Worm (Caenorhabditis elegans) whole organism, L2 larva: ENCODE measurements around the gene clec-117.
A peak's percentile ranks its signal among the peaks of the same experiment; 100 is the strongest.
"Not testable (repeated sequence)": the region's sequence is repeated elsewhere in the genome, so short reads cannot be mapped to it uniquely, and the experiment has no call there.

Experiments
- C34F6.9 ChIP-seq: fragments of 150-350 bp; optimal IDR thresholded peaks from 2 replicates; lab custom pipeline; 2014; ENCODE audit warnings: missing biosample characterization, missing genetic modification characterization
- R02D3.7 ChIP-seq: fragments of 150-350 bp; optimal IDR thresholded peaks from 2 replicates; lab custom pipeline; 2014; ENCODE audit warnings: missing biosample characterization, missing genetic modification characterization
- Y55F3AM.14 ChIP-seq: fragments of 200-800 bp; sonication (Bioruptor generic); optimal IDR thresholded peaks from 2 replicates; lab custom pipeline; 2018; ENCODE audit warnings: mild to moderate bottlenecking, missing genetic modification characterization, missing compliant biosample characterization
- ZK546.5 ChIP-seq: sonication (generic microtip); optimal IDR thresholded peaks from 2 replicates; lab custom pipeline; 2017; ENCODE audit warnings: missing biosample characterization, missing genetic modification characterization
- alr-1 ChIP-seq: fragments of 150-350 bp; optimal IDR thresholded peaks from 2 replicates; lab custom pipeline; 2014; ENCODE audit warnings: missing biosample characterization, missing genetic modification characterization
- ama-1 ChIP-seq: fragments of 150-350 bp; optimal IDR thresholded peaks from 2 replicates; lab custom pipeline; 2018; ENCODE audit warnings: inconsistent platforms
- blmp-1 ChIP-seq: sonication (generic microtip); optimal IDR thresholded peaks from 2 replicates; lab custom pipeline; 2017; ENCODE audit warnings: missing genetic modification characterization, mild to moderate bottlenecking, missing compliant biosample characterization, antibody characterized with exemption, moderate library complexity; ENCODE audit not compliant: insufficient read depth
- ceh-16 ChIP-seq: fragments of 150-350 bp; optimal IDR thresholded peaks from 2 replicates; lab custom pipeline; 2014; ENCODE audit warnings: missing biosample characterization, missing genetic modification characterization
- crh-2 ChIP-seq: sonication (generic microtip); optimal IDR thresholded peaks from 2 replicates; lab custom pipeline; 2017; ENCODE audit warnings: missing biosample characterization, missing genetic modification characterization
- dmd-4 ChIP-seq: sonication (generic microtip); optimal IDR thresholded peaks from 2 replicates; lab custom pipeline; 2017; ENCODE audit warnings: missing biosample characterization, missing genetic modification characterization
- egl-27 ChIP-seq: sonication (generic microtip); optimal IDR thresholded peaks from 3 replicates; lab custom pipeline; 2017; ENCODE audit warnings: missing biosample characterization, missing genetic modification reagents, missing genetic modification characterization
- fos-1 ChIP-seq: fragments of 150-350 bp; optimal IDR thresholded peaks from 2 replicates; lab custom pipeline; 2014; ENCODE audit warnings: missing biosample characterization, missing genetic modification characterization
- gmeb-1 ChIP-seq: fragments of 150-350 bp; optimal IDR thresholded peaks from 2 replicates; lab custom pipeline; 2014; ENCODE audit warnings: missing biosample characterization, missing genetic modification characterization
- lin-11 ChIP-seq: fragments of 150-350 bp; sonication (generic microtip); optimal IDR thresholded peaks from 2 replicates; lab custom pipeline; 2014; ENCODE audit warnings: missing biosample characterization, missing genetic modification characterization, inconsistent platforms, mixed read lengths
- lin-13 ChIP-seq: fragments of 150-350 bp; optimal IDR thresholded peaks from 2 replicates; lab custom pipeline; 2014; ENCODE audit warnings: missing biosample characterization, missing genetic modification reagents, missing genetic modification characterization
- lsy-2 ChIP-seq, 2 experiments: fragments of 150-350 bp in 1 of 2; sonication (generic microtip) in 1 of 2; optimal IDR thresholded peaks; 2 replicates each; lab custom pipeline; 2014 to 2017; ENCODE audit warnings: missing biosample characterization in 2 of 2, missing genetic modification characterization in 2 of 2
- mbf-1 ChIP-seq: sonication (generic microtip); optimal IDR thresholded peaks from 2 replicates; lab custom pipeline; 2017; ENCODE audit warnings: missing biosample characterization, missing genetic modification characterization
- nhr-10 ChIP-seq: sonication (generic microtip); optimal IDR thresholded peaks from 2 replicates; lab custom pipeline; 2017; ENCODE audit warnings: missing biosample characterization, missing genetic modification characterization
- nhr-11 ChIP-seq: fragments of 150-350 bp; optimal IDR thresholded peaks from 2 replicates; lab custom pipeline; 2014; ENCODE audit warnings: missing biosample characterization, missing genetic modification characterization
- nhr-129 ChIP-seq: fragments of 150-350 bp; optimal IDR thresholded peaks from 2 replicates; lab custom pipeline; 2014; ENCODE audit warnings: missing biosample characterization, missing genetic modification characterization
- nhr-21 ChIP-seq: fragments of 150-350 bp; optimal IDR thresholded peaks from 2 replicates; lab custom pipeline; 2014; ENCODE audit warnings: missing biosample characterization, missing genetic modification characterization
- nhr-23 ChIP-seq: fragments of 150-350 bp; optimal IDR thresholded peaks from 2 replicates; lab custom pipeline; 2014; ENCODE audit warnings: missing biosample characterization, missing genetic modification reagents, missing genetic modification characterization
- nhr-25 ChIP-seq: fragments of 150-350 bp; sonication (generic microtip); optimal IDR thresholded peaks from 3 replicates; lab custom pipeline; 2014; ENCODE audit warnings: missing biosample characterization, missing genetic modification characterization
- nhr-6 ChIP-seq: fragments of 150-350 bp; optimal IDR thresholded peaks from 2 replicates; lab custom pipeline; 2014; ENCODE audit warnings: missing biosample characterization, missing genetic modification characterization
- nhr-77 ChIP-seq: fragments of 150-350 bp; optimal IDR thresholded peaks from 2 replicates; lab custom pipeline; 2014; ENCODE audit warnings: missing biosample characterization, missing genetic modification characterization
- peb-1 ChIP-seq: fragments of 150-350 bp; optimal IDR thresholded peaks from 2 replicates; lab custom pipeline; 2014; ENCODE audit warnings: missing biosample characterization, missing genetic modification characterization
- sem-4 ChIP-seq: fragments of 150-350 bp; optimal IDR thresholded peaks from 2 replicates; lab custom pipeline; 2014; ENCODE audit warnings: missing biosample characterization, missing genetic modification reagents, missing genetic modification characterization
- skn-1 ChIP-seq: sonication (generic microtip); optimal IDR thresholded peaks from 2 replicates; lab custom pipeline; 2017; ENCODE audit warnings: missing biosample characterization, missing genetic modification characterization
- sma-9 ChIP-seq, 2 experiments: fragments of 150-350 bp in 1 of 2; sonication (generic microtip) in 1 of 2; optimal IDR thresholded peaks; 2 replicates each; lab custom pipeline; 2014 to 2016; ENCODE audit warnings: missing genetic modification characterization in 2 of 2, mild to moderate bottlenecking in 1 of 2, missing biosample characterization in 1 of 2, missing compliant biosample characterization in 1 of 2, missing genetic modification reagents in 1 of 2, moderate library complexity in 1 of 2
- snpc-4 ChIP-seq: fragments of 150-350 bp; optimal IDR thresholded peaks from 2 replicates; lab custom pipeline; 2014; ENCODE audit warnings: missing biosample characterization, missing genetic modification characterization
- unc-39 ChIP-seq: fragments of 150-350 bp; optimal IDR thresholded peaks from 2 replicates; lab custom pipeline; 2014; ENCODE audit warnings: missing biosample characterization, missing genetic modification characterization
- unc-55 ChIP-seq: fragments of 150-350 bp; sonication (generic microtip); optimal IDR thresholded peaks from 3 replicates; lab custom pipeline; 2014; ENCODE audit warnings: missing biosample characterization, missing genetic modification reagents, missing genetic modification characterization
- unc-62 ChIP-seq: fragments of 150-350 bp; optimal IDR thresholded peaks from 2 replicates; lab custom pipeline; 2014; ENCODE audit warnings: missing biosample characterization, missing genetic modification reagents, missing genetic modification characterization
- zag-1 ChIP-seq: fragments of 150-350 bp; optimal IDR thresholded peaks from 2 replicates; lab custom pipeline; 2014; ENCODE audit warnings: missing biosample characterization, missing genetic modification characterization
- ztf-1 ChIP-seq: fragments of 200-800 bp; sonication (Bioruptor generic); conservative IDR thresholded peaks from 2 replicates; pipeline ENCODE4 v1.3.6; 2022; ENCODE audit warnings: missing genetic modification characterization, missing compliant biosample characterization

Gene clec-117

ce11 chrII:323048-323776 lies 26.4 kb upstream of the clec-117 start, which contains the start of gene K01A2.10 (continued):
- TF ChIP-seq blmp-1 (tag; lab: Kevin White, UChicago) = no peak
- no peak for TF ChIP-seq nhr-21 (tag; lab: Kevin White, UChicago)
- peak; percentile 42 for TF ChIP-seq fos-1
- TF ChIP-seq C34F6.9 (tag; lab: Kevin White, UChicago) = peak; percentile 78
- TF ChIP-seq lsy-2 (tag; optimal IDR thresholded peaks at IDR 0.05; lab: Kevin White, UChicago) = peak in 1 of 2 experiments; percentile 59
- TF ChIP-seq Y55F3AM.14 (GFP tag; lab: Kevin White, UChicago) = no peak
- TF ChIP-seq unc-62 = no peak
- TF ChIP-seq nhr-11 = no peak
- TF ChIP-seq R02D3.7 (tag; lab: Kevin White, UChicago) = no peak
- TF ChIP-seq ama-1 (lab: Kevin White, UChicago) = no peak
- TF ChIP-seq dmd-4 = no peak

ce11 chrII:321183-321582 lies 24.4 kb upstream of the clec-117 start:
- TF ChIP-seq unc-55 (GFP tag; lab: Kevin White, UChicago) = no peak
- no peak for TF ChIP-seq lin-13 (GFP tag; lab: Kevin White, UChicago)
- TF ChIP-seq nhr-10 (tag; lab: Kevin White, UChicago) = no peak
- TF ChIP-seq unc-39 (tag; lab: Kevin White, UChicago) = no peak
- TF ChIP-seq nhr-21 (tag; lab: Kevin White, UChicago) = no peak
- no peak for TF ChIP-seq gmeb-1 (tag; lab: Kevin White, UChicago)
- no peak for TF ChIP-seq lin-11
- TF ChIP-seq ama-1 (lab: Kevin White, UChicago) = no peak
- no peak for TF ChIP-seq egl-27 (tag; lab: Kevin White, UChicago)

- TF ChIP-seq C34F6.9 (tag; lab: Kevin White, UChicago) (no peak), fos-1 (no peak), peb-1 (tag; lab: Kevin White, UChicago) (no peak)
Observed at ce11 chrII:320783-321182, 24.0 kb upstream of the clec-117 start.

- TF ChIP-seq ama-1 (lab: Kevin White, UChicago) (peak; percentile 74), gmeb-1 (tag; lab: Kevin White, UChicago) (peak; percentile 1), peb-1 (tag; lab: Kevin White, UChicago) (no peak)
Observed at ce11 chrII:319459-319858, 22.6 kb upstream of the clec-117 start, which contains the start of gene far-7. Gene far-7, plus strand, starts transcription at chrII:319789.

- TF ChIP-seq sem-4 (no peak), sma-9 (GFP tag; optimal IDR thresholded peaks at IDR 0.05; lab: Kevin White, UChicago) (peak; percentile 1), sma-9 (tag; optimal IDR thresholded peaks at IDR 0.05; lab: Kevin White, UChicago) (no peak), unc-62 (no peak), skn-1 (tag; lab: Kevin White, UChicago) (no peak), snpc-4 (tag; lab: Kevin White, UChicago) (no peak), ceh-16 (tag; lab: Kevin White, UChicago) (peak; percentile 12), nhr-129 (peak; percentile 32), zag-1 (tag; lab: Kevin White, UChicago) (no peak), blmp-1 (tag; lab: Kevin White, UChicago) (no peak)
- TF ChIP-seq, all 48 proteins: peak for 3
Observed at ce11 chrII:313540-313939, 16.7 kb upstream of the clec-117 start.

ce11 chrII:312110-312509 lies 15.3 kb upstream of the clec-117 start, which contains the start of gene mps-2:
Gene mps-2, minus strand, starts transcription at chrII:312210.
- not testable (repeated sequence) for TF ChIP-seq nhr-6 (tag; lab: Kevin White, UChicago); dmd-4; nhr-77

ce11 chrII:307154-307553 lies 10.3 kb upstream of the clec-117 start, which contains the start of gene K01A2.4:
Gene K01A2.4, plus strand, starts transcription at chrII:307454.
- TF ChIP-seq ztf-1 (GFP tag; lab: Robert Waterston, UW) = no peak
- TF ChIP-seq R02D3.7 (tag; lab: Kevin White, UChicago) = no peak
- no peak for TF ChIP-seq nhr-6 (tag; lab: Kevin White, UChicago)
- TF ChIP-seq nhr-77 = no peak
- no peak for TF ChIP-seq C34F6.9 (tag; lab: Kevin White, UChicago)
- TF ChIP-seq peb-1 (tag; lab: Kevin White, UChicago) = no peak
- TF ChIP-seq alr-1 (tag; lab: Kevin White, UChicago) = no peak
- no peak for TF ChIP-seq zag-1 (tag; lab: Kevin White, UChicago)
- TF ChIP-seq ZK546.5 (tag; lab: Kevin White, UChicago) = no peak
- TF ChIP-seq lin-13 (GFP tag; lab: Kevin White, UChicago) = no peak
- no peak for TF ChIP-seq mbf-1 (tag; lab: Kevin White, UChicago)
- TF ChIP-seq skn-1 (tag; lab: Kevin White, UChicago) = no peak
- no peak for TF ChIP-seq nhr-129
- TF ChIP-seq crh-2 (tag; lab: Kevin White, UChicago) = no peak
- no peak for TF ChIP-seq unc-62
- TF ChIP-seq dmd-4 = no peak
- no peak for TF ChIP-seq nhr-23 (tag; lab: Kevin White, UChicago)
- no peak for TF ChIP-seq nhr-25
- TF ChIP-seq, all 48 proteins: peak for 0
